Fruit fly (Drosophila melanogaster): ENCODE measurements around the gene CG6833.

CG6833 gene

DNA sequence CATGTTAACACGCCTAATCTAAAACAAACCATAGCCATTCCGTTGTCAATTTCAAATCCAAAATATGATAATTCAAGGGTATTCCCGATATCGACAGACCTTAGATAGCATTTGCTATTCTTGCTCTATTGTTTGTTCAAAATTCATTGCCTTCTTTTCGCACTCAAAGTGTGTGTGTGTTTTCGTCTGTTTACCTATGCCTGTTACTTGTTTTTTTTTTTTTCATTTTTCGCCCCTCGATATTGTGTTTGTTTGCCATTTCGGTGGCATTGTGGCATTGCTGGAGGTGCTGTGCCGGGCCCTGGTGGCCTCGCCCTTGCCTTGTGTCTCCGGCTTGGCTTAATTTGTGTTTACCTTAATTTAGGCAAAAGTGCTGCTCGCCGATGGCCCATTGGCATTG lies 5.8 kb downstream of the CG6833 start:
- TF ChIP-seq corto (GFP tag; optimal IDR thresholded peaks at IDR 0.05) (no peak), CG14667 (GFP tag; IDR thresholded peaks at IDR 0.05) (no peak), CG7963 (GFP tag; IDR thresholded peaks at IDR 0.05; ENCODE audit: partially characterized antibody) (no peak), NC2α (GFP tag; optimal IDR thresholded peaks at IDR 0.05) (no peak), CG15479 (GFP tag; optimal IDR thresholded peaks at IDR 0.05) (peak; percentile 70), tll (GFP tag; optimal IDR thresholded peaks at IDR 0.05) (peak in 1 of 2 experiments; percentile 75), danr (GFP tag; IDR thresholded peaks at IDR 0.05) (no peak), sc (optimal IDR thresholded peaks at IDR 0.05) (no peak), sc (GFP tag; optimal IDR thresholded peaks at IDR 0.05) (no peak), rib (GFP tag; IDR thresholded peaks at IDR 0.05) (peak; percentile 71; the same call in 1 of the 2 replicates), CG1792 (GFP tag; optimal IDR thresholded peaks at IDR 0.05) (no peak), CG10543 (GFP tag; optimal IDR thresholded peaks at IDR 0.05) (no peak), dpn (GFP tag; optimal IDR thresholded peaks at IDR 0.05) (no peak), CG16863 (GFP tag; optimal IDR thresholded peaks at IDR 0.05) (no peak), mirr (GFP tag; optimal IDR thresholded peaks at IDR 0.05) (no peak), seq (GFP tag; IDR thresholded peaks at IDR 0.05) (no peak), CG4617 (GFP tag; optimal IDR thresholded peaks at IDR 0.05; ENCODE audit: borderline replicate concordance) (no peak), ranshi (GFP tag; IDR thresholded peaks at IDR 0.05) (no peak), repo (GFP tag; optimal IDR thresholded peaks at IDR 0.05) (no peak), CG33557 (GFP tag; optimal IDR thresholded peaks at IDR 0.05) (no peak), nmo (GFP tag; optimal IDR thresholded peaks at IDR 0.05) (no peak), Hmr (GFP tag; optimal IDR thresholded peaks at IDR 0.05) (peak; percentile 2), Mad (GFP tag; optimal IDR thresholded peaks at IDR 0.05) (no peak), Atf6 (GFP tag; IDR thresholded peaks at IDR 0.05) (peak; percentile 19; the same call in 1 of the 2 replicates), C15 (GFP tag; IDR thresholded peaks at IDR 0.05) (no peak), CG6272 (GFP tag; IDR thresholded peaks at IDR 0.05) (no peak), CG13123 (GFP tag; optimal IDR thresholded peaks at IDR 0.05) (no peak), slp2 (GFP tag; optimal IDR thresholded peaks at IDR 0.05) (no peak), run (tag; optimal IDR thresholded peaks at IDR 0.05) (no peak), otp (GFP tag; IDR thresholded peaks at IDR 0.05) (0 out of 3 replicates have a peak, but pooled peaks have one; percentile 13), Ssrp (tag; optimal IDR thresholded peaks at IDR 0.05) (no peak), Xbp1 (GFP tag; optimal IDR thresholded peaks at IDR 0.05) (no peak), CG17568 (GFP tag; optimal IDR thresholded peaks at IDR 0.05) (no peak), phol (tag; optimal IDR thresholded peaks at IDR 0.05) (no peak), ewg (GFP tag; optimal IDR thresholded peaks at IDR 0.05) (no peak), CG2120 (GFP tag; optimal IDR thresholded peaks at IDR 0.05) (no peak), CG10654 (GFP tag; optimal IDR thresholded peaks at IDR 0.05) (no peak), nerfin-2 (GFP tag; IDR thresholded peaks at IDR 0.05; ENCODE audit: partially characterized antibody) (no peak), ems (GFP tag; optimal IDR thresholded peaks at IDR 0.05) (no peak), Dll (GFP tag; IDR thresholded peaks at IDR 0.05; ENCODE audit: partially characterized antibody) (no peak), onecut (GFP tag; IDR thresholded peaks at IDR 0.05) (no peak), dimm (GFP tag; IDR thresholded peaks at IDR 0.05) (no peak), usp (GFP tag; optimal IDR thresholded peaks at IDR 0.05) (no peak), CG6175 (GFP tag; IDR thresholded peaks at IDR 0.05) (peak; percentile 61; the same call in 2 of the 3 replicates), Aef1 (GFP tag; IDR thresholded peaks at IDR 0.05) (no peak), pros (GFP tag; optimal IDR thresholded peaks at IDR 0.05) (no peak), az2 (GFP tag; optimal IDR thresholded peaks at IDR 0.05) (no peak), Gsc (GFP tag; IDR thresholded peaks at IDR 0.05) (no peak), CHES-1-like (GFP tag; optimal IDR thresholded peaks at IDR 0.05) (no peak), HmgZ (tag; optimal IDR thresholded peaks at IDR 0.05) (no peak), lab (GFP tag; optimal IDR thresholded peaks at IDR 0.05) (peak; percentile 39), tgo (GFP tag; IDR thresholded peaks at IDR 0.05) (no peak)

Data from whole organism, embryonic.